Fruit fly (Drosophila melanogaster) S2 (cell line): ENCODE measurements around the gene Pbp95.
A peak's percentile ranks its signal among the peaks of the same experiment; 100 is the strongest.

Source experiments
- CG8478 ChIP-seq: fragments of >200 bp; optimal IDR thresholded peaks from 2 replicates; lab custom pipeline; 2018
- CTCF ChIP-seq, 2 experiments: fragments of >200 bp; optimal IDR thresholded peaks; 2 replicates each; lab custom pipeline; 2018

Pbp95 gene

DNA sequence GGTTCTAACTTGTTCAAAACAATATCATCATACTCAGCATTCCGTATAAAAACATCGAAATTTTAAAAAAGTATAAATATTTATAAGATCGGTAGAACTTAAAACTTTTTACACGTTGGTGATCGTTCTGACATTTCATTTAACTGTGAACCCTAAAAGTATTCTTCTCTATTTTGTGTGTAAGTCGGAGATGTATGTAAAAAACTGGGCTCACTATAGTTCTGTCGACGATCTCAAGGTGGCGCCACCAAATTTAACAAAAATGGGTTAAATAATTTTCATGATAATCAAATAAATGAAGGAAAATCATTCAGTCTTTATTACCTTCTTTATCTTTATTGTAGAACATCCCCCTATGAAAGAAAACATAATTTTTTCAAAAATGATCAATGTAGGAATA lies 32.2 kb upstream of the Pbp95 start:
- peak; percentile 80 to 92 for TF ChIP-seq CTCF (optimal IDR thresholded peaks at IDR 0.05; lab: Kevin White, UChicago)
- TF ChIP-seq CG8478: no peak

DNA sequence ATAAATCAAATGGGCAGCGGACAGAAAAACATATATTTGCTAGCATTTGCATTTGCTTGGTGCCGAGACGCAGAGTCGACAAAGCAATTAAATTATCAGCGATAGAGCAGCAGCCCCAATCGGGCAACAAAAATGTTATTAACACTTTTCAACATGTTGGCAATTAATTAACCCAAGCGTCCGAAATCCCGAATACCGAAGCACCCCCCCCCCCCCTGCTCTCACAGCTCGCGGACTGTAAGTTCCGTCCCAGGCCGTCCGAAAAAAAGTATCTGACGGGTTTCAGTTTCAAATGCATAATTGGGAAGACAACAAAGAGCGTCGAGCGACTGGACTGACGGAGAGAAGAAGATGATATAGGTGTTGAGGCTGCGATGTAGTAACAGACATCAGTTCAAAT lies 23.3 kb upstream of the Pbp95 start:
- TF ChIP-seq CG8478 (no peak), CTCF (optimal IDR thresholded peaks at IDR 0.05; lab: Kevin White, UChicago) (no peak)

DNA sequence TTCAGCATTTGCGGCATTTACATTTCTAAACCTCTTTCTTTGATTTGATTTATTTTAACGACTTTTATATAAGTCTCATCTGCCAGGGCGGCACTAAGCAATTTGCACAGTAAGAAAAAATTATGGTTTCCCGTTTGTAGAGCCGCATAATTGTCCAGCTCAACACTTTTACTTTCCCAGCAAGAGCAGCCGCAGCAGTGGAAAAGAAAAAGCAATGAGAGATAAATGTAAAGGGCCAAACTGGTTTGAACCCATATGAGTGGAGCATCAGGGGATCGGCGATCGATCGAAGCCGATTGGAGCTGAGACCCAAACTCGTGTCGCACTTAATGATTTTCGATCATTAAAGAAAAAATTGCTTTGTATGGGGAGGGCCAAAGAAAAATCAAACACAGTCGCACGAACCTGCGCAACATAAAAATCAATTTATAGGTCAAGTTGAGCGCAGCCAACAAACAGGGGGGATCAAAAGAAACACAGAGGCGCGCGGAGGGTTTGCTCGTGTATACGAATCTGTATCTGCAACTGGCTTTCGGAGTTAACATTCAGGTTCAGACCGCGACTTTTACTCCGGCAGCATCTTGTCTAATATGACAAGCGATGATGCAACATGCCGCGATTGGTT lies 22.7 kb upstream of the Pbp95 start:
- TF ChIP-seq CG8478 (no peak), CTCF (optimal IDR thresholded peaks at IDR 0.05; lab: Kevin White, UChicago) (no peak)

DNA sequence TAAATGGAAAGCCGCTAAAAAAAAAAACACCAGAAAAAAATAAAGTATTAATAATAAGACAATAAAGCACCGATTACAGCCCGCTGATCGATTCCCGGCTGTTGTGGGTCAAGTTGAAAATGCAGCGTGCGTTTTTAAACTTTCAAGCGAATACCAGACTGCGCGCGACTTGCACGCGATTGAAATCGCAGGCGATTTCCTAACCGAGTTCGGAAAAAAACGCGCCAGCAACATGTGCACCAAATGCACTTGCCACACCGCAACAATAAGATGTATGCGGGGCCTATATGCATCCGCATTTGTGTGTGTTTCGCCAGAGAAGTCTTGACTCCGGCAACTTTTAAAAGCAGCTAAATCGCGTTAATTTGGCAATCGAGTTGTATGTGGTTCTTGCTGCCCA lies 22.1 kb upstream of the Pbp95 start:
- no peak for TF ChIP-seq CG8478
- no peak for TF ChIP-seq CTCF (optimal IDR thresholded peaks at IDR 0.05; lab: Kevin White, UChicago)

DNA sequence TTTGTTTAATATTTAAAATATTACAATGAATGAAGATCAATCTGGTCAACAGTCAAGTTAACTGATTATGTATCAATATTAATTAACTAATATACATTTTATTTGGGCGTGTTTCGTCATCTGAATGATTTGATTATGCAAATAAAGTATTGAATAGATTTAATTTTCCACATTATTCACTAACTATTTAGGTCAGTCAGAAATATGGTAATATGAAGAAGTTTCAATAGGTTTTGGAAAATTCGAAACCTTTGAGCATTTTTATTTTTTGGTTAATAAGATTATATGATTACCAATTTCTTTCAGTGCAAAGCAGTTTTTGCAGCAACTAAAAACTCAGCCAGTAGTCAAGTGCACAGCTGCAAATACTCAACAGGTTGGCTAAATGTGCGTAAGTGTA lies 21.5 kb upstream of the Pbp95 start:
- TF ChIP-seq CG8478 (no peak), CTCF (optimal IDR thresholded peaks at IDR 0.05; lab: Kevin White, UChicago) (no peak)

DNA sequence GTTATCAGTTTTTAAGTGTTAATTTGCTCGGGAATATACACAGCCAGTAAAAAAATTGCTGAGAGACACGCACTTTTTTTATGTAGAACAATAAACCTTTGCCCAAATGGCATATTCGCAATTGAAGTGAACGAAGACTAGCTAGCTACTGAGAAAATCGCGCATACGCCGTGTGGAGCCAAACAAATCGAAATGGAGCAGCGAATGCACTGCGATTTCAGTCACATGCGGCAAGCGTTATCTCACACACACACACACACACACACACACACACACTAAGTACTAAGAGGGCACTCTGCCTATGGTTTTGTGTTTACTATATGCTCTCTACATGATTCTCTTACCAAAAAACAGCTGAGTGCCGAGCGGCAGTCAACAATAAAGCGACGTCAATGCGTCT lies 20.1 kb upstream of the Pbp95 start:
- TF ChIP-seq CG8478 (no peak), CTCF (optimal IDR thresholded peaks at IDR 0.05; lab: Kevin White, UChicago) (no peak)

DNA sequence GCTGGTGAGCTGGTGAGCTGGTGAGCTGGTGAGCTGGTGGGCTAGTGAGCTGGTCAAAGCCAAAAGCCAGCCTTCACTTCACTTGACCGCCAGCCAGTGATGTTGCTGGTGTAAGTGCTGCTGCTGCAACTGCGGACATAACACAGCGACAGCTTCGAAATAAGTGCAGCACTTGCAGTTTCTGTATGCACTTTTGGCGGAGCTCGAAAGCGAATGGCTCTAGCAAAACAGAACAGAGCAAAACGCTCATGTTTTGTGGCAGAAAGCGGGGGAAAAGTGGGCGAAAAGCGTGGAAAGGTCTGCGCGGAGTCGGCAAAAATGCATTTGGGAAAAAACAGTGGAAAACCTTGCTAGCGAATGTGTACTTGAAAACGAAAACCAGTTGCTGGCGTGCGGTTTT lies 19.0 kb upstream of the Pbp95 start:
- TF ChIP-seq CG8478: no peak
- TF ChIP-seq CTCF (optimal IDR thresholded peaks at IDR 0.05; lab: Kevin White, UChicago): no peak

DNA sequence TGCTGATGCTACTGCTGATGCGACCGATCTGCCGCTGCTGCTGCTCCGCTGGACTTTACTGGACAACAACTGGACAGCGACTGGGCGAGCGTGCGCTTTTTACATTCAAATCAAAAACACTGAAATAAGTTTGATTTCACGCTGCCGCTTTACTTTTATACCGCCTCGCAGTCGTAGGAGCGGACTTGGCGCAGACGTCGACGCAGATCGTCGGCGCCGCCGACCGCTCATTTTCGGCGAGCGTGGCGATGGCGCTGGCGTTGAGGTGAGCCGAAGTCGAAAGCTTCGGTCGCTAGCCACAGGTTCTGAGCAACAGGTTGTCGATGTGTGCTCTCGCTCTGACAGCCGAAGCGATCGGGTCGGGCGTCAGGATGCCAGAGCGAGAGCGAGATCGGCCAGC lies 17.9 kb upstream of the Pbp95 start, which contains the start of gene Elovl7:
TSS of gene Elovl7 (minus strand) at position 131 of the 400 bp plus-strand sequence.
- TF ChIP-seq CG8478: no peak
- TF ChIP-seq CTCF (optimal IDR thresholded peaks at IDR 0.05; lab: Kevin White, UChicago): no peak

DNA sequence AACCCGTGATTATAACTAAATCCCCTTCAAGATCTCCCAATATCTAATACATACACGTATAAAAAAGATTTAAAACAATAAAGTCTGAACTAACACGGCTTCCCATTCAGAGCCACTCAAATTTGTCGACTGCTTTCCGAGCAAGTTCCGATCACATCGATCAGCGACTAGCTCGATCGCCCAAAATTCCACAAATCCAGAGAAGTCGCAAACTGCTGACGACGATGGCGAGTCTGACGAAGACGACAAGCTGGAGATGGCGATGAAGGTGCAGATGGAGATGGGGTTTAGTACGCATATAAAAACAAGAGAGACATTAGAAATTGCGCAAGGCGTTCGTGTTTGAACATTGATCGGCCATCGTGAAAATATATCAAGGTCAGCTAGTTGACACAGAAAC lies 14.8 kb upstream of the Pbp95 start:
- TF ChIP-seq CG8478 (no peak), CTCF (optimal IDR thresholded peaks at IDR 0.05; lab: Kevin White, UChicago) (no peak)

DNA sequence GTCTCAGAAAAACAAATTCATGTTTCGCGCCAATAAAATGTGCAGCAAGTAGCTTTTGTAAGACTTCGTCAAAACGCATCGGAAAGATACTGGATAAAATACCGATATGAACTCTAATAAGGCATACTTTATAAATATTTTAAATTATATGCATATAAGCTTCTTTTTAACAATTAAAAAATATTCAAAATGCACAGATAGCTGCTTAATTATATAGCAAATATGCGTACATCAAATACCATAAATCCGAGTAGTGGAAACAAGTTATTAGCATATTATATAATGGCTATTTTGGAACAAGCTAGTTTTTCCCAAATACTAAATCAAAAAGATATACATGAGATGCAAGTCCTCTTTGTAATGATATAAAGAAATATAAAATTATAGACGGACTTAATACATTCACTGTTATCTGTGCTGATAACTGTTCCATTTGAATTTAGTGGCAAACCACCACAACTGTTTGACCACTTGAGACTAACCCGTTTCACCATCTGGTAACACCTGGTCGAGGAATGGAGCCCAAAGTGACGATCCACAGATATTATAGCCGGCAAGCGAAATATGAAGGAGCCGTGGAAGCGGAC lies 14.0 kb upstream of the Pbp95 start, which contains the start of gene PIG-H:
TSS of gene PIG-H (plus strand) at position 303 of the 587 bp plus-strand sequence.
- TF ChIP-seq CTCF (optimal IDR thresholded peaks at IDR 0.05; lab: Kevin White, UChicago) (no peak), CG8478 (no peak)

DNA sequence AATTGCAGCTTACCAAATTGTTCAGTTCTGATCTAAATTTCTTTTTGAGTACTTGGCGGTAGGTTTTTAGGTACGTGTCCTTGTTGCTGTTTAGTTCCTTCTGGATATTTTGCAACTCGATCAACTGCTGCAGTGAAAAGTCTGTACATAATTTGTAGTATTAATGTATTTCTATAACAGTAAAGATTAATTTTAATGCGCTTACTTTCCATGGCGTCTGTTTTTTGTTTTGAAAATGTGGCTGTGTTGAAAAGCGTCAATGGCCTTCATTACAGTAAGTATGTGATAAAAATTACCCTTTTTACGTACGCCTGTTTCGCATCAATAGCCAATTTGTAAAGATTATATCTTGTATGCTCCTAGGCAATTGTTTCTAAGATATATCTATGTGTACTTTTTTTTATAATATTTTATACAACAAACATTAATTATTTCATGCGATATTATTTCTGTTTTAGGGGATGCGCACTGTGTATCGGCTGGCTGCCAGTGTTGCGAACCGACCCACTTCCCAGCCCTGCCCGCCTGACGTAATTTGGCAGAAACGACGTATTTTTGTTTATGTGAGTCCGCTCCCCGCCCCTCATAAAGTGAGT lies 12.4 kb upstream of the Pbp95 start, which contains the start of the genes Kmn2 and CG2698:
TSS of gene Kmn2 (minus strand) at position 236 of the 596 bp plus-strand sequence.
TSS of gene CG2698 (plus strand) at position 489 of the 596 bp plus-strand sequence.
- TF ChIP-seq CTCF (optimal IDR thresholded peaks at IDR 0.05; lab: Kevin White, UChicago): no peak
- TF ChIP-seq CG8478: no peak

DNA sequence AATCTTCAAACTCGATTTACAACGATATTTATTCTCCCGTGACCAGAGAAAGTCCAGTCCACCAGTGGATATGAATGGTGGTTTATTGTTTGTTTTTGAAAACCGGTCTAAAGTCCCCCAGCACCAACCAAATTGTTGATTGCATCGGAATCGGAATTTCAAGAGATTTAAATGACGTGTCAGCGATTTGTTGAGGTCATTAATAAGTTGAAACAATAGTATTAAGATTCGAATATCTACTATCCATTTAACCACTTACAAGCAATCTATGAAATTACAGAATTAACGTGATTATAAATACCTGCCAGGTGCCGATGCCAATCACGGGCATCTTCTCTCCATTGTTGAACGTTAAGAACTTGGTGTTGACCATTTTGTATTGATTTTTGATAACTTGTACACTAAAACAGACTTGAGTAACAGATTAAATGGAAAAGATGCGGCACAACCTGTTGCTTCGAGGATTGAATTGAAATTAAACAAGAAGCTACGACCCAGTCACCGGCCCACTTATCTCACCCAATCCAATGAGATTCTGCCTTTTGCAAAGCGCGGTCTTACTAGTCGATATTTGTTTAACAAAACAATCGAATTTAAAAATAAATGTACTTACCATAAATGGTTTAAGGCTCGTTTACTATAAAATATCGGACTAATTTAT lies 5.9 kb upstream of the Pbp95 start, which contains the start of gene CG2767:
TSS of gene CG2767 (minus strand) at position 516 of the 661 bp plus-strand sequence.
- no peak for TF ChIP-seq CTCF (optimal IDR thresholded peaks at IDR 0.05; lab: Kevin White, UChicago)
- no peak for TF ChIP-seq CG8478

DNA sequence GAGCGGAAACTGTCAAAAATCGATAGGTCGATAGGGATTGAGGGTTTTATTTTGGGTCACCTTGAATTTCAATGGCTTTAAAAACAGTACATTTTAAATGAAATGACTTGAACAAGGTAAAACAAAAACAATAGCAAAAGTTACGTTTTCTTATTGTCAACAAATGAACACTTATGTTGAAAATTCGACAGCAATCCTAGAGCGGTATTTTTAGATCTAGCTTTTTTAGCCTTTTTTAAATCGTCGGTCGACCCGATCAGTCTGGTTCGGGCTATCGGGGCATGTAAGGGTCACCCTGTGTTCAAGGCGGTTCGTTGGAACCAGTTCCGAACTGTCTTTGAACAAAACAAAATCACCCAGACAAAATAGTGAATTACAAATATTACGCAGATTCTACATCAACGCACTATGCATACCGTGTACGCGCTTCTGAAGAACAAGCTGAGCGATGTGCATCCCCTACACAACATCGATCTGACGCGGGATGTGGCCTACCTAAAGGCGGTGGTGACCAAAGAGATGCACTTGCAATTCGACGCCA lies 4.4 kb upstream of the Pbp95 start, which contains the start of the genes CG11052 and CG3223:
TSS of gene CG11052 (minus strand) at position 218 of the 541 bp plus-strand sequence.
TSS of gene CG3223 (plus strand) at position 321 of the 541 bp plus-strand sequence.
- TF ChIP-seq CG8478 (no peak), CTCF (optimal IDR thresholded peaks at IDR 0.05; lab: Kevin White, UChicago) (no peak)

DNA sequence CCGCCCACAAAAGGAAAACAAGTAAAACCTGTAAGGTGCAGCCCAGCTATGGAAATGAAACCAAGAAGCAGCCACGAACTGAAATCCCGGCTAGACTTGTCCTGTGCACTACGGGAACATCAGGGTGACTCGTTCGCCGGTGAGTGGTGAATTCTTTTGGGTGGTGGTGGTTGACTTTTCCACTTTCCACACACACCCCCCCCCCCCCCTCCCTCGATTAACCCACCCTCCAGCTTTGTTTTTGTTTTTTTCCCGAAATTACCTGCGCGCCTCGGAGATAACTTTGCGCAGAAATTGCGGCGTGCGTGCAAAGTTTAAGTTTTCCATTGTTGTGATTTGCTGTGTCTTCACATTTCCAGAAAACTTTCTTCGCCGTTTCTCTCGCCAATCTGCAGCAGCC lies 12.9 kb downstream of the Pbp95 start:
- TF ChIP-seq CG8478 (no peak), CTCF (optimal IDR thresholded peaks at IDR 0.05; lab: Kevin White, UChicago) (no peak)

DNA sequence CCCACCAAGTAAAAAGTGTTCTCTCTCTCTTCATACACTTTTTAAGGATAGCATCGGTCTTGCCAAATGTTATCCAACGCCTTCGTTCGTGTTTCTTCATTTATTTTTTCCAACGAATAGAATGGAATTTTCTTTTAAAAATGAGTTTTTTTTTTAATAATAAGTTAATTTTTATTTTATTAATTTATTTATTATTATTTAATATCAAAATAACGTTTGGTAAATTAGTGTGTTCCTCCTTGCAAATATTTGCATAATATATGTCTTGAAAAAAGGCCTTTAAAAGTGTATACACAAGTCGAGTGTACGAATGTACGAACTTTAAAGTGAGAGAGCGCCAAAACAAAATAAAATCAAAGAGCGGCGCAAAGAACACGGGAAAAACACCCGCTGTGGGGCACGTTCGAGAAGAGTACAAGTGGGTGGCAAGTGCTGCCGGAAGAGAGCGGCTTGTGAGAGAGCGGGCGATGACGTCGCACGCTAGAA lies 13.7 kb downstream of the Pbp95 start:
- no peak for TF ChIP-seq CTCF (optimal IDR thresholded peaks at IDR 0.05; lab: Kevin White, UChicago)
- no peak for TF ChIP-seq CG8478
